Worm (Caenorhabditis elegans): Measurements from ENCODE around the gene F09A5.3.

The F09A5.3 gene

ce11 chrX:13144975-13145618 is 3.7 kb downstream of the F09A5.3 start (continued):
- TF ChIP-seq ceh-40 (GFP tag; IDR thresholded peaks at IDR 0.05) = 0 out of 2 replicates have a peak, but pooled peaks have one; percentile 58
- peak; percentile 89 for TF ChIP-seq C06A6.2 (GFP tag; conservative IDR thresholded peaks at IDR 0.05)
- TF ChIP-seq nhr-179 (tag; optimal IDR thresholded peaks at IDR 0.05) = no peak
- TF ChIP-seq nhr-80 (tag; optimal IDR thresholded peaks at IDR 0.05) = peak; percentile 94
- no peak for TF ChIP-seq D2030.7 (GFP tag; IDR thresholded peaks at IDR 0.05)
- peak; percentile 77 for TF ChIP-seq athp-1 (tag; optimal IDR thresholded peaks at IDR 0.05)
- TF ChIP-seq aptf-2 (GFP tag; conservative IDR thresholded peaks at IDR 0.05) = peak; percentile 43; the same call in 1 of the 2 replicates
- peak; percentile 30 for TF ChIP-seq F57A8.1 (GFP tag; optimal IDR thresholded peaks at IDR 0.05)
- no peak for TF ChIP-seq mel-28 (tag; optimal IDR thresholded peaks at IDR 0.05; ENCODE audit: borderline replicate concordance)
- peak; percentile 94 for TF ChIP-seq nfyb-1 (GFP tag; IDR thresholded peaks at IDR 0.05)
- peak; percentile 74 for TF ChIP-seq unc-62 (GFP tag; optimal IDR thresholded peaks at IDR 0.05)
- peak; percentile 89 for TF ChIP-seq K11D2.4 (GFP tag; IDR thresholded peaks at IDR 0.05)
- TF ChIP-seq ceh-91 (GFP tag; IDR thresholded peaks at IDR 0.05) = no peak
- TF ChIP-seq ztf-3 (GFP tag; optimal IDR thresholded peaks at IDR 0.05) = peak; percentile 13
- peak; percentile 97 for TF ChIP-seq ama-1 (optimal IDR thresholded peaks at IDR 0.05)
- TF ChIP-seq ama-1 (GFP tag; optimal IDR thresholded peaks at IDR 0.05) = peak in 1 of 2 experiments; percentile 63
- TF ChIP-seq attf-5 (GFP tag; optimal IDR thresholded peaks at IDR 0.05) = peak; percentile 77
- peak; percentile 94 for TF ChIP-seq B0336.3 (GFP tag; IDR thresholded peaks at IDR 0.05)
- TF ChIP-seq K12H6.12 (tag; optimal IDR thresholded peaks at IDR 0.05) = peak; percentile 93
- peak; percentile 75 for TF ChIP-seq rcor-1 (GFP tag; IDR thresholded peaks at IDR 0.05)
- peak in 1 of 3 experiments; percentile 54 for TF ChIP-seq lin-35 (GFP tag; optimal IDR thresholded peaks at IDR 0.05)
- peak; percentile 88; the same call in 1 of the 2 replicates for TF ChIP-seq let-526 (GFP tag; IDR thresholded peaks at IDR 0.05)
- peak; percentile 99 for TF ChIP-seq zfh-2 (GFP tag; conservative IDR thresholded peaks at IDR 0.05)
- TF ChIP-seq ceh-79 (tag; optimal IDR thresholded peaks at IDR 0.05) = no peak
- TF ChIP-seq ztf-18 (tag; optimal IDR thresholded peaks at IDR 0.05) = peak; percentile 34
- TF ChIP-seq lin-26 (GFP tag; IDR thresholded peaks at IDR 0.05) = peak; percentile 76
- TF ChIP-seq ztf-28 (GFP tag; IDR thresholded peaks at IDR 0.05) = no peak
- 0 out of 2 replicates have a peak, but pooled peaks have one; percentile 38 for TF ChIP-seq Y56A3A.18 (GFP tag; IDR thresholded peaks at IDR 0.05)
- TF ChIP-seq sdz-38 (tag; optimal IDR thresholded peaks at IDR 0.05) = peak; percentile 32
- TF ChIP-seq ceh-100 (GFP tag; IDR thresholded peaks at IDR 0.05) = 0 out of 2 replicates have a peak, but pooled peaks have one; percentile 10
- 0 out of 2 replicates have a peak, but pooled peaks have one; percentile 49 for TF ChIP-seq ceh-58 (GFP tag; IDR thresholded peaks at IDR 0.05)
- TF ChIP-seq F49E8.2 (tag; optimal IDR thresholded peaks at IDR 0.05; ENCODE audit: insufficient read depth) = no peak
- peak; percentile 50 for TF ChIP-seq ztf-22 (GFP tag; optimal IDR thresholded peaks at IDR 0.05)
- peak; percentile 87 for TF ChIP-seq pbrm-1 (GFP tag; IDR thresholded peaks at IDR 0.05)
- TF ChIP-seq let-607 (tag; optimal IDR thresholded peaks at IDR 0.05) = peak; percentile 53 to 90
- no peak for TF ChIP-seq hmg-20 (GFP tag; IDR thresholded peaks at IDR 0.05)
- 0 out of 2 replicates have a peak, but pooled peaks have one; percentile 60 for TF ChIP-seq cebp-1 (GFP tag; IDR thresholded peaks at IDR 0.05)
- peak; percentile 95 for TF ChIP-seq cebp-1 (tag; optimal IDR thresholded peaks at IDR 0.05)
- peak; percentile 69 for TF ChIP-seq tbp1 (GFP tag; optimal IDR thresholded peaks at IDR 0.05)
- peak; percentile 94 for TF ChIP-seq ceh-27 (GFP tag; optimal IDR thresholded peaks at IDR 0.05)
- no peak for TF ChIP-seq rec-8 (tag; optimal IDR thresholded peaks at IDR 0.05)
- peak; percentile 44 for TF ChIP-seq snpc-1.3 (tag; optimal IDR thresholded peaks at IDR 0.05; ENCODE audit: insufficient read depth)
- TF ChIP-seq lir-1 (GFP tag; conservative IDR thresholded peaks at IDR 0.05) = peak; percentile 96
- TF ChIP-seq hsf-1 (GFP tag; IDR thresholded peaks at IDR 0.05) = peak; percentile 45; the same call in 1 of the 2 replicates
- peak; percentile 77 for TF ChIP-seq nhr-27 (tag; optimal IDR thresholded peaks at IDR 0.05)
- no peak for TF ChIP-seq bed-1 (GFP tag; IDR thresholded peaks at IDR 0.05)
- peak; percentile 45 for TF ChIP-seq T07F8.4 (tag; optimal IDR thresholded peaks at IDR 0.05)
